Fruit fly (Drosophila melanogaster) whole organism, pupa: ENCODE data around the gene Ulp1.

Experiments used
- CG12605 ChIP-seq: fragments of 200-800 bp; sonication (Bioruptor generic); IDR thresholded peaks from 2 replicates; pipeline ENCODE4 v1.3.6; 2022; ENCODE audit warnings: missing biosample characterization, missing genetic modification characterization
- CG14655 ChIP-seq: fragments of 200-800 bp; sonication (Bioruptor generic); optimal IDR thresholded peaks from 3 replicates; lab custom pipeline; 2017; ENCODE audit warnings: mild to moderate bottlenecking, missing biosample characterization, missing genetic modification reagents, missing genetic modification characterization
- CG32121 ChIP-seq: fragments of 200-800 bp; sonication (Bioruptor generic); IDR thresholded peaks from 2 replicates; pipeline ENCODE4 v1.3.6; 2022; ENCODE audit warnings: missing biosample characterization, missing genetic modification characterization
- CG8301 ChIP-seq: fragments of 200-800 bp; sonication (Bioruptor generic); optimal IDR thresholded peaks from 2 replicates; lab custom pipeline; 2018; ENCODE audit warnings: missing biosample characterization, mild to moderate bottlenecking, missing genetic modification characterization
- D1 ChIP-seq: fragments of 200-800 bp; sonication (Bioruptor generic); optimal IDR thresholded peaks from 2 replicates; lab custom pipeline; 2018; ENCODE audit warnings: missing biosample characterization, mild to moderate bottlenecking, missing genetic modification characterization, moderate library complexity

- TF ChIP-seq CG12605 (GFP tag; lab: Robert Waterston, UW), result no peak
- TF ChIP-seq CG32121, result no peak
- no peak for TF ChIP-seq D1 (tag; lab: Kevin White, UChicago)
- no peak for TF ChIP-seq CG8301 (tag; lab: Kevin White, UChicago)
- TF ChIP-seq CG14655 (GFP tag; lab: Kevin White, UChicago), result no peak
Observed at dm6 chrX:19249339-19249738, 41.4 kb upstream of the Ulp1 start.
